Worm (Caenorhabditis elegans) whole organism, young adult: Measurements from ENCODE around the gene tsp-12.
A peak's percentile ranks its signal among the peaks of the same experiment; 100 is the strongest.

ENCODE experiments used
- B0336.3 ChIP-seq: fragments of 200-800 bp; sonication (Bioruptor generic); IDR thresholded peaks from 2 replicates; pipeline ENCODE4 v1.3.6; 2022; ENCODE audit warnings: missing genetic modification characterization, missing compliant biosample characterization
- C17E4.6 ChIP-seq: fragments of 200-800 bp; sonication (Bioruptor generic); IDR thresholded peaks from 2 replicates; pipeline ENCODE4 v1.3.6; 2022; ENCODE audit warnings: missing genetic modification reagents, missing genetic modification characterization, missing compliant biosample characterization
- F23B12.7 ChIP-seq: sonication (generic microtip); optimal IDR thresholded peaks from 2 replicates; lab custom pipeline; 2017; ENCODE audit warnings: missing genetic modification characterization, mild to moderate bottlenecking, missing compliant biosample characterization, antibody characterized with exemption, moderate library complexity; ENCODE audit not compliant: insufficient read depth
- F33H1.4 ChIP-seq: fragments of 200-800 bp; sonication (Bioruptor generic); IDR thresholded peaks from 2 replicates; pipeline ENCODE4 v1.3.6; 2022; ENCODE audit warnings: missing genetic modification reagents, missing genetic modification characterization, missing compliant biosample characterization
- F49E8.2 ChIP-seq: sonication (generic microtip); optimal IDR thresholded peaks from 3 replicates; lab custom pipeline; 2017; ENCODE audit warnings: missing genetic modification characterization, mild to moderate bottlenecking, missing compliant biosample characterization, antibody characterized with exemption, moderate library complexity; ENCODE audit not compliant: insufficient read depth
- F52B5.7 ChIP-seq: sonication (generic microtip); optimal IDR thresholded peaks from 2 replicates; lab custom pipeline; 2016; ENCODE audit warnings: mild to moderate bottlenecking, missing genetic modification characterization, missing compliant biosample characterization
- F55B11.4 ChIP-seq: sonication (generic microtip); optimal IDR thresholded peaks from 2 replicates; lab custom pipeline; 2016; ENCODE audit warnings: missing compliant biosample characterization, missing genetic modification characterization, borderline replicate concordance; ENCODE audit not compliant: insufficient read depth
- F57C9.4 ChIP-seq: sonication (generic microtip); optimal IDR thresholded peaks from 2 replicates; lab custom pipeline; 2017; ENCODE audit warnings: mild to moderate bottlenecking, missing genetic modification characterization, missing compliant biosample characterization
- K11D2.4 ChIP-seq: fragments of 200-800 bp; sonication (Bioruptor generic); IDR thresholded peaks from 2 replicates; pipeline ENCODE4 v1.3.6; 2022; ENCODE audit warnings: missing genetic modification reagents, missing genetic modification characterization, missing compliant biosample characterization
- Y53G8AR.9 ChIP-seq: fragments of 200-800 bp; sonication (Bioruptor generic); conservative IDR thresholded peaks from 2 replicates; pipeline ENCODE4 v1.3.6; 2022; ENCODE audit warnings: missing genetic modification reagents, missing genetic modification characterization, missing compliant biosample characterization
- ZK185.1 ChIP-seq: sonication (generic microtip); optimal IDR thresholded peaks from 2 replicates; lab custom pipeline; 2016; ENCODE audit warnings: mild to moderate bottlenecking, missing genetic modification characterization, missing compliant biosample characterization; ENCODE audit not compliant: poor library complexity, severe bottlenecking
- ama-1 ChIP-seq, 3 experiments: fragments of 150-350 bp in 1 of 3; sonication (generic microtip) in 2 of 3; optimal IDR thresholded peaks; 2 replicates each; lab custom pipeline; 2014 to 2018; ENCODE audit warnings: missing biosample characterization in 2 of 3, missing genetic modification characterization in 2 of 3, missing genetic modification reagents in 2 of 3
- attf-6 ChIP-seq: fragments of 200-800 bp; sonication (Bioruptor generic); IDR thresholded peaks from 2 replicates; pipeline ENCODE4 v1.3.6; 2022; ENCODE audit warnings: missing genetic modification reagents, missing genetic modification characterization, missing compliant biosample characterization
- bed-1 ChIP-seq: fragments of 200-800 bp; sonication (Bioruptor generic); IDR thresholded peaks from 2 replicates; pipeline ENCODE4 v1.3.6; 2022; ENCODE audit warnings: missing genetic modification reagents, missing genetic modification characterization, missing compliant biosample characterization
- cebp-2 ChIP-seq: fragments of 200-800 bp; sonication (Bioruptor generic); IDR thresholded peaks from 2 replicates; pipeline ENCODE4 v1.3.6; 2022; ENCODE audit warnings: missing genetic modification characterization, missing compliant biosample characterization
- ceh-79 ChIP-seq: sonication (generic microtip); optimal IDR thresholded peaks from 2 replicates; lab custom pipeline; 2017; ENCODE audit warnings: mild to moderate bottlenecking, missing genetic modification characterization, missing compliant biosample characterization
- chd-7 ChIP-seq: sonication (generic microtip); optimal IDR thresholded peaks from 2 replicates; lab custom pipeline; 2016; ENCODE audit warnings: mild to moderate bottlenecking, missing genetic modification characterization, moderate library complexity, missing compliant biosample characterization
- die-1 ChIP-seq: sonication (generic microtip); optimal IDR thresholded peaks from 2 replicates; lab custom pipeline; 2016; ENCODE audit warnings: missing genotype, mild to moderate bottlenecking, missing genetic modification characterization, missing compliant biosample characterization
- dpl-1 ChIP-seq: fragments of 150-350 bp; optimal IDR thresholded peaks from 2 replicates; lab custom pipeline; 2014; ENCODE audit warnings: missing biosample characterization, missing genetic modification reagents, missing genetic modification characterization
- efl-1 ChIP-seq: fragments of 150-350 bp; optimal IDR thresholded peaks from 2 replicates; lab custom pipeline; 2014; ENCODE audit warnings: missing biosample characterization, missing genetic modification reagents, missing genetic modification characterization
- egl-44 ChIP-seq: fragments of 200-800 bp; sonication (Bioruptor generic); IDR thresholded peaks from 2 replicates; pipeline ENCODE4 v1.3.6; 2022; ENCODE audit warnings: missing genetic modification reagents, missing genetic modification characterization, missing compliant biosample characterization
- fkh-3 ChIP-seq: sonication (generic microtip); optimal IDR thresholded peaks from 2 replicates; lab custom pipeline; 2016; ENCODE audit warnings: mild to moderate bottlenecking, missing genetic modification characterization, missing compliant biosample characterization
- gei-17 ChIP-seq: fragments of 200-800 bp; sonication (Bioruptor generic); optimal IDR thresholded peaks from 2 replicates; lab custom pipeline; 2018; ENCODE audit warnings: mild to moderate bottlenecking, missing genetic modification characterization, missing compliant biosample characterization
- hmg-20 ChIP-seq: fragments of 200-800 bp; sonication (Bioruptor generic); IDR thresholded peaks from 2 replicates; pipeline ENCODE4 v1.3.6; 2022; ENCODE audit warnings: missing genetic modification reagents, missing genetic modification characterization, missing compliant biosample characterization
- let-526 ChIP-seq: fragments of 200-800 bp; sonication (Bioruptor generic); IDR thresholded peaks from 2 replicates; pipeline ENCODE4 v1.3.6; 2022; ENCODE audit warnings: missing genetic modification reagents, missing genetic modification characterization, missing compliant biosample characterization
- let-607 ChIP-seq, 2 experiments: fragments of 200-800 bp in 1 of 2; sonication (Bioruptor generic) in 1 of 2; sonication (generic microtip) in 1 of 2; optimal IDR thresholded peaks; 2 replicates each; lab custom pipeline; 2016 to 2018; ENCODE audit warnings: mild to moderate bottlenecking in 2 of 2, missing compliant biosample characterization in 2 of 2, missing genetic modification characterization in 2 of 2, moderate library complexity in 2 of 2, missing genotype in 1 of 2
- lin-40 ChIP-seq: sonication (generic microtip); optimal IDR thresholded peaks from 2 replicates; lab custom pipeline; 2016; ENCODE audit warnings: missing genetic modification characterization, mild to moderate bottlenecking, missing compliant biosample characterization, missing genotype, missing genetic modification reagents
- lsl-1 ChIP-seq: fragments of 200-800 bp; sonication (Bioruptor generic); optimal IDR thresholded peaks from 2 replicates; lab custom pipeline; 2018; ENCODE audit warnings: mild to moderate bottlenecking, missing genetic modification characterization, moderate library complexity, missing compliant biosample characterization
- madf-3 ChIP-seq: fragments of 200-800 bp; sonication (Bioruptor generic); IDR thresholded peaks from 2 replicates; pipeline ENCODE4 v1.3.6; 2022; ENCODE audit warnings: missing genetic modification reagents, missing genetic modification characterization, missing compliant biosample characterization
- mel-28 ChIP-seq: sonication (generic microtip); optimal IDR thresholded peaks from 2 replicates; lab custom pipeline; 2016; ENCODE audit warnings: borderline replicate concordance, mild to moderate bottlenecking, missing genetic modification characterization, missing compliant biosample characterization
- nfya-1 ChIP-seq: sonication (generic microtip); optimal IDR thresholded peaks from 2 replicates; lab custom pipeline; 2017; ENCODE audit warnings: antibody characterized with exemption, missing compliant biosample characterization, missing genetic modification characterization, borderline replicate concordance; ENCODE audit not compliant: insufficient read depth
- nhr-80 ChIP-seq: sonication (generic microtip); optimal IDR thresholded peaks from 2 replicates; lab custom pipeline; 2016; ENCODE audit warnings: missing genetic modification characterization, missing compliant biosample characterization
- nhr-90 ChIP-seq: sonication (generic microtip); optimal IDR thresholded peaks from 2 replicates; lab custom pipeline; 2016; ENCODE audit warnings: missing genotype, mild to moderate bottlenecking, missing genetic modification characterization, missing compliant biosample characterization
- rcor-1 ChIP-seq: fragments of 200-800 bp; sonication (Bioruptor generic); IDR thresholded peaks from 2 replicates; pipeline ENCODE4 v1.3.6; 2022; ENCODE audit warnings: missing genetic modification reagents, missing genetic modification characterization, missing compliant biosample characterization
- sdz-38 ChIP-seq: sonication (generic microtip); optimal IDR thresholded peaks from 2 replicates; lab custom pipeline; 2016; ENCODE audit warnings: missing genotype, missing genetic modification characterization, missing compliant biosample characterization
- snpc-1.3 ChIP-seq: sonication (generic microtip); optimal IDR thresholded peaks from 2 replicates; lab custom pipeline; 2017; ENCODE audit warnings: missing genetic modification characterization, mild to moderate bottlenecking, missing compliant biosample characterization, antibody characterized with exemption, moderate library complexity, missing genotype, missing genetic modification reagents; ENCODE audit not compliant: insufficient read depth
- snpc-4 ChIP-seq, 5 experiments: fragments of 150-350 bp in 1 of 5; sonication (generic microtip) in 4 of 5; optimal IDR thresholded peaks; 2 replicates each; lab custom pipeline; 2014 to 2018; ENCODE audit warnings: missing genetic modification characterization in 5 of 5, missing biosample characterization in 3 of 5, antibody characterized with exemption in 2 of 5, mild to moderate bottlenecking in 2 of 5, missing compliant biosample characterization in 2 of 5, missing genotype in 2 of 5, moderate library complexity in 2 of 5, missing genetic modification reagents in 1 of 5
- somi-1 ChIP-seq: fragments of 200-800 bp; sonication (Bioruptor generic); optimal IDR thresholded peaks from 2 replicates; lab custom pipeline; 2018; ENCODE audit warnings: mild to moderate bottlenecking, missing genetic modification characterization, missing compliant biosample characterization
- tbp1 ChIP-seq: fragments of 200-800 bp; sonication (Bioruptor generic); optimal IDR thresholded peaks from 2 replicates; lab custom pipeline; 2018; ENCODE audit warnings: mild to moderate bottlenecking, missing genetic modification characterization, missing compliant biosample characterization
- tbx-9 ChIP-seq: sonication (generic microtip); optimal IDR thresholded peaks from 2 replicates; lab custom pipeline; 2016; ENCODE audit warnings: borderline replicate concordance, missing genetic modification characterization, inconsistent platforms, missing compliant biosample characterization
- tlf-1 ChIP-seq: fragments of 200-800 bp; sonication (Bioruptor generic); optimal IDR thresholded peaks from 2 replicates; lab custom pipeline; 2018; ENCODE audit warnings: mild to moderate bottlenecking, missing genetic modification characterization, missing compliant biosample characterization
- unc-62 ChIP-seq: fragments of 150-350 bp; optimal IDR thresholded peaks from 2 replicates; lab custom pipeline; 2014; ENCODE audit warnings: missing biosample characterization, missing genetic modification reagents, missing genetic modification characterization
- xnd-1 ChIP-seq: sonication (generic microtip); optimal IDR thresholded peaks from 2 replicates; lab custom pipeline; 2016; ENCODE audit warnings: missing genotype, missing genetic modification reagents, missing genetic modification characterization, missing compliant biosample characterization
- ztf-18 ChIP-seq: sonication (generic microtip); optimal IDR thresholded peaks from 2 replicates; lab custom pipeline; 2016; ENCODE audit warnings: missing genotype, mild to moderate bottlenecking, missing genetic modification characterization, missing compliant biosample characterization
- ztf-28 ChIP-seq: fragments of 200-800 bp; sonication (Bioruptor generic); IDR thresholded peaks from 2 replicates; pipeline ENCODE4 v1.3.6; 2022; ENCODE audit warnings: missing genetic modification reagents, missing genetic modification characterization, missing compliant biosample characterization

tsp-12 gene

DNA sequence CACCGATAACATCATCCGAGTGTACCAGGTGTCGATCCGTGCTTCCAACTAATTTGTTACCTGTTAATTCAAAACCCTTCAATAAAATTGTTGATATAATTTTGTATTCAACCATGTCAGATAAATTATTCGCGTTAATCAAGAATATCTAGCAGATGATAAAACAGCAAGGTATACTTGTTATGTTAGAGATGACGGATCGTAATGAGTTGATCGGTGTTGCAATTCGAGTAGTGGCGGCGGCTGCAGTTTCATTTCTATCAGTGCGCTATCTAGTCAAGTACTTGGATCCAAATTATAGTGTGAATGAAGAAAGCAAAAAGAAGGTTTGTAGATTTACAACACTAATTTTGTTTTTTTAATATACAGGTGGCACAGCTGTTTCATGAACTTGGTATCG lies 27.4 kb upstream of the tsp-12 start, which contains the start of gene mspn-1 (continued):
- TF ChIP-seq F33H1.4, result peak; percentile 36
- no peak for TF ChIP-seq snpc-1.3 (tag; lab: Kevin White, UChicago)
- TF ChIP-seq C17E4.6, result peak; percentile 52; the same call in 1 of the 2 replicates
- TF ChIP-seq tlf-1, result peak; percentile 46
- no peak for TF ChIP-seq ztf-28 (GFP tag; lab: Robert Waterston, UW)
- no peak for TF ChIP-seq ama-1 (optimal IDR thresholded peaks at IDR 0.05; lab: Kevin White, UChicago)
- TF ChIP-seq ama-1 (GFP tag; optimal IDR thresholded peaks at IDR 0.05; lab: Kevin White, UChicago), result peak in 1 of 2 experiments; percentile 37
- TF ChIP-seq lsl-1 (GFP tag; lab: Kevin White, UChicago), result peak; percentile 16
- TF ChIP-seq rcor-1 (GFP tag; lab: Robert Waterston, UW), result peak; percentile 21; the same call in 1 of the 2 replicates
- TF ChIP-seq mel-28 (tag; lab: Kevin White, UChicago), result no peak

DNA sequence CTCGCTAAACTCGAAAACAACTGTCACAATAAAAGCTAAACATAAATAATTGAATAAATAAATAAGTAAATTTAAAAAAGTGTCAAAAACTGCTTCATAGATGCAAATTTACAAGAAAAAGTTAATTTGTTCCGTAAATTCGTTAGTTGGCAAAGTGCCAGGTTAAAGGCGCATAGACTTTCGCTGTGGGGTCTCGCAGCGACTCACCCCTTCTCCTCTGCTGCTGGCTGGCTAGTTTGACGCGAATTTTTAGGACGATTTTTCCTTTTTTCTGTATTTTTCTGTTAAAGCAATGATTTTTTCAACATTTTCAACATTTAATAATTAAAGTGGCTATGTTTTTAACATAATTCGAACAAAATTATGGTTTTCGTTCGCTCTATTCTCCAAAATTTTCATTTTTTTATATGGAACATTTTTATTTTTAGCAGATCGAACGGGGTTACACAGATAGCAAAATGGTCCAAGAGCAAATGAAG lies 25.9 kb upstream of the tsp-12 start, which contains the start of gene rack-1:
Gene rack-1 (plus strand): TSS at position 429 of the 479 bp plus-strand sequence.
- TF ChIP-seq F55B11.4 (tag; lab: Kevin White, UChicago) (no peak), nfya-1 (tag; lab: Kevin White, UChicago) (no peak), tbx-9 (tag; lab: Kevin White, UChicago) (no peak), cebp-2 (no peak), sdz-38 (tag; lab: Kevin White, UChicago) (no peak), K11D2.4 (no peak), F23B12.7 (tag; lab: Kevin White, UChicago) (peak; percentile 81), C17E4.6 (no peak), ceh-79 (tag; lab: Kevin White, UChicago) (no peak), snpc-4 (GFP tag; optimal IDR thresholded peaks at IDR 0.05; lab: Kevin White, UChicago) (peak; percentile 54), snpc-4 (tag; optimal IDR thresholded peaks at IDR 0.05; lab: Kevin White, UChicago) (peak in 2 of 4 experiments; percentile 4 to 30), F33H1.4 (peak; percentile 91), attf-6 (GFP tag; lab: Robert Waterston, UW) (no peak), xnd-1 (tag; lab: Kevin White, UChicago) (no peak), Y53G8AR.9 (no peak), egl-44 (no peak), lsl-1 (GFP tag; lab: Kevin White, UChicago) (peak; percentile 15), unc-62 (GFP tag; lab: Kevin White, UChicago) (no peak), ztf-18 (tag; lab: Kevin White, UChicago) (no peak), madf-3 (no peak), nhr-80 (tag; lab: Kevin White, UChicago) (peak; percentile 14), F52B5.7 (tag; lab: Kevin White, UChicago) (no peak), ZK185.1 (tag; lab: Kevin White, UChicago) (no peak), chd-7 (tag; lab: Kevin White, UChicago) (no peak), let-526 (GFP tag; lab: Robert Waterston, UW) (no peak), hmg-20 (no peak), nhr-90 (tag; lab: Kevin White, UChicago) (no peak), tbp1 (GFP tag; lab: Kevin White, UChicago) (peak; percentile 28), F57C9.4 (no peak), B0336.3 (GFP tag; lab: Robert Waterston, UW) (no peak), dpl-1 (no peak), somi-1 (GFP tag; lab: Kevin White, UChicago) (no peak), die-1 (tag; lab: Kevin White, UChicago) (no peak), F49E8.2 (peak; percentile 1), bed-1 (GFP tag; lab: Robert Waterston, UW) (no peak), gei-17 (GFP tag; lab: Kevin White, UChicago) (no peak), lin-40 (tag; lab: Kevin White, UChicago) (peak; percentile 28), efl-1 (GFP tag; lab: Kevin White, UChicago) (peak; percentile 23), fkh-3 (tag; lab: Kevin White, UChicago) (no peak), let-607 (tag; optimal IDR thresholded peaks at IDR 0.05; lab: Kevin White, UChicago) (no peak)
